Worm (Caenorhabditis elegans) whole organism, early embryonic: ENCODE results near the gene C43D7.7.

Experiments used
- ama-1 ChIP-seq: fragments of 150-350 bp; optimal IDR thresholded peaks from 2 replicates; lab custom pipeline; 2014
- ceh-13 ChIP-seq: fragments of 200-800 bp; sonication (Bioruptor generic); optimal IDR thresholded peaks from 2 replicates; lab custom pipeline; 2018; ENCODE audit warnings: mild to moderate bottlenecking, missing genetic modification characterization, missing compliant biosample characterization
- ceh-36 ChIP-seq: sonication (generic microtip); optimal IDR thresholded peaks from 2 replicates; lab custom pipeline; 2016; ENCODE audit warnings: missing genetic modification characterization, inconsistent platforms, missing compliant biosample characterization
- ets-7 ChIP-seq: sonication (generic microtip); optimal IDR thresholded peaks from 2 replicates; lab custom pipeline; 2016; ENCODE audit warnings: missing genotype, missing genetic modification characterization, missing compliant biosample characterization
- flt-1 ChIP-seq: fragments of 200-800 bp; sonication (Bioruptor generic); IDR thresholded peaks from 2 replicates; pipeline ENCODE4 v1.3.6; 2022; ENCODE audit warnings: missing genetic modification characterization, missing compliant biosample characterization
- hnd-1 ChIP-seq: sonication (generic microtip); optimal IDR thresholded peaks from 2 replicates; lab custom pipeline; 2016; ENCODE audit warnings: missing genetic modification characterization, missing compliant biosample characterization
- scrt-1 ChIP-seq: fragments of 200-800 bp; sonication (Bioruptor generic); IDR thresholded peaks from 2 replicates; pipeline ENCODE4 v1.3.6; 2022; ENCODE audit warnings: missing genetic modification characterization, missing compliant biosample characterization
- tbx-11 ChIP-seq: fragments of 200-800 bp; sonication (Bioruptor generic); IDR thresholded peaks from 2 replicates; pipeline ENCODE4 v1.3.6; 2022; ENCODE audit warnings: missing genetic modification characterization, missing compliant biosample characterization
- tbx-37 ChIP-seq: fragments of 200-800 bp; sonication (Bioruptor generic); conservative IDR thresholded peaks from 2 replicates; pipeline ENCODE4 v1.3.6; 2022; ENCODE audit warnings: missing genetic modification reagents, missing genetic modification characterization, missing compliant biosample characterization
- tra-4 ChIP-seq: sonication (generic microtip); optimal IDR thresholded peaks from 2 replicates; lab custom pipeline; 2017; ENCODE audit warnings: missing genetic modification characterization, missing compliant biosample characterization

DNA sequence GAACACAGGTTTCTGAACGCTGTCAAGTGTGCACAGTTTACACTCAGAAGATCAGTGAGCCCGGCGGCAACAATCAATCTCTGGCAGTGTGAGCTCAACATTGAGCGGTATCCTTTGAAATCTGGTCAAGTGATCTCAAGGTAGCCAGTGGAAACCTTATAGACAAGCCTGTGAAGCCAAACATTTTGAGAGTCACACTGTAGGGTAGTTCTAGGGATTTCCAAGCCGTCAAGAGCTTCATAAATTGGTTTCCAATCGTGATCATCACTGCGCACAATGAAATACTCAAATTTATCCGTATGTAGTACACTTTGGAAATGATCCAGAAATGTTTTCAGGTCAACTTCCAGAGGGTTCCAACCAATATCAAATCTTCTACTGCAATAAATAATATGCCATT lies 12.4 kb downstream of the C43D7.7 start, which contains the start of gene F55C9.15:
- TF ChIP-seq flt-1 (GFP tag; lab: Robert Waterston, UW) (no peak), ama-1 (lab: Kevin White, UChicago) (no peak), scrt-1 (GFP tag; lab: Robert Waterston, UW) (no peak), tbx-11 (GFP tag; lab: Robert Waterston, UW) (no peak), tbx-37 (no peak), hnd-1 (tag; lab: Kevin White, UChicago) (no peak), ceh-36 (tag; lab: Kevin White, UChicago) (no peak), tra-4 (tag; lab: Kevin White, UChicago) (no peak), ets-7 (no peak), ceh-13 (GFP tag; lab: Kevin White, UChicago) (no peak)
